Worm (Caenorhabditis elegans) whole organism, L2 larva: ENCODE data around the gene dnpp-1.

Source experiments
- C34F6.9 ChIP-seq: fragments of 150-350 bp; optimal IDR thresholded peaks from 2 replicates; lab custom pipeline; 2014; ENCODE audit warnings: missing biosample characterization, missing genetic modification characterization
- R02D3.7 ChIP-seq: fragments of 150-350 bp; optimal IDR thresholded peaks from 2 replicates; lab custom pipeline; 2014; ENCODE audit warnings: missing biosample characterization, missing genetic modification characterization
- Y55F3AM.14 ChIP-seq: fragments of 200-800 bp; sonication (Bioruptor generic); optimal IDR thresholded peaks from 2 replicates; lab custom pipeline; 2018; ENCODE audit warnings: mild to moderate bottlenecking, missing genetic modification characterization, missing compliant biosample characterization
- ZK546.5 ChIP-seq: sonication (generic microtip); optimal IDR thresholded peaks from 2 replicates; lab custom pipeline; 2017; ENCODE audit warnings: missing biosample characterization, missing genetic modification characterization
- aly-2 ChIP-seq: fragments of 150-350 bp; optimal IDR thresholded peaks from 2 replicates; lab custom pipeline; 2014; ENCODE audit warnings: missing biosample characterization, missing genetic modification characterization
- ama-1 ChIP-seq: fragments of 150-350 bp; optimal IDR thresholded peaks from 2 replicates; lab custom pipeline; 2018; ENCODE audit warnings: inconsistent platforms
- blmp-1 ChIP-seq: sonication (generic microtip); optimal IDR thresholded peaks from 2 replicates; lab custom pipeline; 2017; ENCODE audit warnings: missing genetic modification characterization, mild to moderate bottlenecking, missing compliant biosample characterization, antibody characterized with exemption, moderate library complexity; ENCODE audit not compliant: insufficient read depth
- ceh-82 ChIP-seq: fragments of 150-350 bp; optimal IDR thresholded peaks from 2 replicates; lab custom pipeline; 2014; ENCODE audit warnings: missing biosample characterization, missing genetic modification characterization
- crh-2 ChIP-seq: sonication (generic microtip); optimal IDR thresholded peaks from 2 replicates; lab custom pipeline; 2017; ENCODE audit warnings: missing biosample characterization, missing genetic modification characterization
- dmd-4 ChIP-seq: sonication (generic microtip); optimal IDR thresholded peaks from 2 replicates; lab custom pipeline; 2017; ENCODE audit warnings: missing biosample characterization, missing genetic modification characterization
- egl-27 ChIP-seq: sonication (generic microtip); optimal IDR thresholded peaks from 3 replicates; lab custom pipeline; 2017; ENCODE audit warnings: missing biosample characterization, missing genetic modification reagents, missing genetic modification characterization
- elt-1 ChIP-seq: fragments of 150-350 bp; optimal IDR thresholded peaks from 2 replicates; lab custom pipeline; 2014; ENCODE audit warnings: missing biosample characterization, missing genetic modification characterization
- elt-3 ChIP-seq: sonication (generic microtip); optimal IDR thresholded peaks from 2 replicates; lab custom pipeline; 2017; ENCODE audit warnings: missing biosample characterization, missing genetic modification characterization
- fos-1 ChIP-seq: fragments of 150-350 bp; optimal IDR thresholded peaks from 2 replicates; lab custom pipeline; 2014; ENCODE audit warnings: missing biosample characterization, missing genetic modification characterization
- gmeb-1 ChIP-seq: fragments of 150-350 bp; optimal IDR thresholded peaks from 2 replicates; lab custom pipeline; 2014; ENCODE audit warnings: missing biosample characterization, missing genetic modification characterization
- lin-11 ChIP-seq: fragments of 150-350 bp; sonication (generic microtip); optimal IDR thresholded peaks from 2 replicates; lab custom pipeline; 2014; ENCODE audit warnings: missing biosample characterization, missing genetic modification characterization, inconsistent platforms, mixed read lengths
- lin-13 ChIP-seq: fragments of 150-350 bp; optimal IDR thresholded peaks from 2 replicates; lab custom pipeline; 2014; ENCODE audit warnings: missing biosample characterization, missing genetic modification reagents, missing genetic modification characterization
- lsy-2 ChIP-seq, 2 experiments: fragments of 150-350 bp in 1 of 2; sonication (generic microtip) in 1 of 2; optimal IDR thresholded peaks; 2 replicates each; lab custom pipeline; 2014 to 2017; ENCODE audit warnings: missing biosample characterization in 2 of 2, missing genetic modification characterization in 2 of 2
- mbf-1 ChIP-seq: sonication (generic microtip); optimal IDR thresholded peaks from 2 replicates; lab custom pipeline; 2017; ENCODE audit warnings: missing biosample characterization, missing genetic modification characterization
- nhr-10 ChIP-seq: sonication (generic microtip); optimal IDR thresholded peaks from 2 replicates; lab custom pipeline; 2017; ENCODE audit warnings: missing biosample characterization, missing genetic modification characterization
- nhr-11 ChIP-seq: fragments of 150-350 bp; optimal IDR thresholded peaks from 2 replicates; lab custom pipeline; 2014; ENCODE audit warnings: missing biosample characterization, missing genetic modification characterization
- nhr-129 ChIP-seq: fragments of 150-350 bp; optimal IDR thresholded peaks from 2 replicates; lab custom pipeline; 2014; ENCODE audit warnings: missing biosample characterization, missing genetic modification characterization
- nhr-21 ChIP-seq: fragments of 150-350 bp; optimal IDR thresholded peaks from 2 replicates; lab custom pipeline; 2014; ENCODE audit warnings: missing biosample characterization, missing genetic modification characterization
- nhr-23 ChIP-seq: fragments of 150-350 bp; optimal IDR thresholded peaks from 2 replicates; lab custom pipeline; 2014; ENCODE audit warnings: missing biosample characterization, missing genetic modification reagents, missing genetic modification characterization
- nhr-237 ChIP-seq: fragments of 150-350 bp; optimal IDR thresholded peaks from 2 replicates; lab custom pipeline; 2014; ENCODE audit warnings: missing biosample characterization, missing genetic modification characterization
- nhr-25 ChIP-seq: fragments of 150-350 bp; sonication (generic microtip); optimal IDR thresholded peaks from 3 replicates; lab custom pipeline; 2014; ENCODE audit warnings: missing biosample characterization, missing genetic modification characterization
- nhr-6 ChIP-seq: fragments of 150-350 bp; optimal IDR thresholded peaks from 2 replicates; lab custom pipeline; 2014; ENCODE audit warnings: missing biosample characterization, missing genetic modification characterization
- nhr-77 ChIP-seq: fragments of 150-350 bp; optimal IDR thresholded peaks from 2 replicates; lab custom pipeline; 2014; ENCODE audit warnings: missing biosample characterization, missing genetic modification characterization
- sem-4 ChIP-seq: fragments of 150-350 bp; optimal IDR thresholded peaks from 2 replicates; lab custom pipeline; 2014; ENCODE audit warnings: missing biosample characterization, missing genetic modification reagents, missing genetic modification characterization
- skn-1 ChIP-seq: sonication (generic microtip); optimal IDR thresholded peaks from 2 replicates; lab custom pipeline; 2017; ENCODE audit warnings: missing biosample characterization, missing genetic modification characterization
- sma-3 ChIP-seq: sonication (generic microtip); optimal IDR thresholded peaks from 2 replicates; lab custom pipeline; 2016; ENCODE audit warnings: missing genetic modification reagents, missing genetic modification characterization, missing compliant biosample characterization
- sma-9 ChIP-seq, 2 experiments: fragments of 150-350 bp in 1 of 2; sonication (generic microtip) in 1 of 2; optimal IDR thresholded peaks; 2 replicates each; lab custom pipeline; 2014 to 2016; ENCODE audit warnings: missing genetic modification characterization in 2 of 2, mild to moderate bottlenecking in 1 of 2, missing biosample characterization in 1 of 2, missing compliant biosample characterization in 1 of 2, missing genetic modification reagents in 1 of 2, moderate library complexity in 1 of 2
- snpc-4 ChIP-seq: fragments of 150-350 bp; optimal IDR thresholded peaks from 2 replicates; lab custom pipeline; 2014; ENCODE audit warnings: missing biosample characterization, missing genetic modification characterization
- unc-39 ChIP-seq: fragments of 150-350 bp; optimal IDR thresholded peaks from 2 replicates; lab custom pipeline; 2014; ENCODE audit warnings: missing biosample characterization, missing genetic modification characterization
- unc-55 ChIP-seq: fragments of 150-350 bp; sonication (generic microtip); optimal IDR thresholded peaks from 3 replicates; lab custom pipeline; 2014; ENCODE audit warnings: missing biosample characterization, missing genetic modification reagents, missing genetic modification characterization
- unc-62 ChIP-seq: fragments of 150-350 bp; optimal IDR thresholded peaks from 2 replicates; lab custom pipeline; 2014; ENCODE audit warnings: missing biosample characterization, missing genetic modification reagents, missing genetic modification characterization
- zag-1 ChIP-seq: fragments of 150-350 bp; optimal IDR thresholded peaks from 2 replicates; lab custom pipeline; 2014; ENCODE audit warnings: missing biosample characterization, missing genetic modification characterization
- ztf-1 ChIP-seq: fragments of 200-800 bp; sonication (Bioruptor generic); conservative IDR thresholded peaks from 2 replicates; pipeline ENCODE4 v1.3.6; 2022; ENCODE audit warnings: missing genetic modification characterization, missing compliant biosample characterization
- ztf-11 ChIP-seq: sonication (generic microtip); optimal IDR thresholded peaks from 2 replicates; lab custom pipeline; 2017; ENCODE audit warnings: missing biosample characterization, missing genetic modification characterization
- ztf-4 ChIP-seq: fragments of 150-350 bp; optimal IDR thresholded peaks from 2 replicates; lab custom pipeline; 2014; ENCODE audit warnings: missing biosample characterization, missing genetic modification characterization

Gene dnpp-1

DNA sequence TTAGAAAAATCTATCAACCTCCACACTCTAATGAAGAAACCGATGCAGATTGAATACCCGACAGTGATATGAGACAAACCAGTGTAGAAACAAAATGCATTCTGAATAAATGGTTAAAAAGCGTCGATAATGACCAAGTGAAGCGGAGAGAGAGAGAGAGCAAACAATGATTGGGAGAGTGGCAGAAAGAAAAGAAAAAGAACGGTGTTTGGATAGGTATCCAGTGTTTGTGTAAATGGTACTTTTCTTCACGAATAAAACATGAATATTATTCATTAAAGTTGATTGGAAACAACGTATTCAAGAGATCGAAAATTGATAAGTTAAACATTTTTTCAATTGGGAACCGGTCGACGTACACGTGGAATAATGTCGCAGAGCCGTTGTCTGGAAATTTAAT is 5.8 kb upstream of the dnpp-1 start, which contains the start of gene F01F1.15:
TSS of gene F01F1.15 (minus strand) at position 101 of the 400 bp plus-strand sequence.
- TF ChIP-seq nhr-237 (no peak), nhr-23 (tag; lab: Kevin White, UChicago) (no peak), nhr-10 (tag; lab: Kevin White, UChicago) (no peak), aly-2 (no peak)

DNA sequence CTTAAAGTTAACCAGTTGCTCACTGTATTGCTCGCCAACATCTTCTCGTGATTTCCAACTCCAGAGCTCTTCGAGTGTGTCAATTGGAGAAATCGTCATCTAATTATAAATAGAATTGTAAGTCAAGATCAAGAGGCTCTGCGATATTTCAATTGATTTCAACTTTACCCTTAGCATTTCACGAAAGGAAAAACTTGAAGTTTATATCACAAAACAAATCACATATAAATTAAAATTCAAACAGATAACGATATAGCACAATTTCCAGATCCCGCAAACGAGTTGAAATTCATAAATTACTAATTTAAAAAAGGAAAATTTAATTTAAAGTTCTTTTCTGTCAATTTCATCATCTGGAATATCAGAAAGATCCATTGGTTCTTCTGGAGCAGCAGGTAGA is 4.8 kb upstream of the dnpp-1 start, which contains the start of gene eng-1:
TSS of gene eng-1 (minus strand) at position 101 of the 400 bp plus-strand sequence.
- TF ChIP-seq nhr-77 (no peak), aly-2 (no peak), sem-4 (no peak), elt-1 (tag; lab: Kevin White, UChicago) (no peak), crh-2 (tag; lab: Kevin White, UChicago) (no peak), Y55F3AM.14 (GFP tag; lab: Kevin White, UChicago) (no peak), sma-3 (GFP tag; lab: Kevin White, UChicago) (no peak), elt-3 (tag; lab: Kevin White, UChicago) (no peak)

DNA sequence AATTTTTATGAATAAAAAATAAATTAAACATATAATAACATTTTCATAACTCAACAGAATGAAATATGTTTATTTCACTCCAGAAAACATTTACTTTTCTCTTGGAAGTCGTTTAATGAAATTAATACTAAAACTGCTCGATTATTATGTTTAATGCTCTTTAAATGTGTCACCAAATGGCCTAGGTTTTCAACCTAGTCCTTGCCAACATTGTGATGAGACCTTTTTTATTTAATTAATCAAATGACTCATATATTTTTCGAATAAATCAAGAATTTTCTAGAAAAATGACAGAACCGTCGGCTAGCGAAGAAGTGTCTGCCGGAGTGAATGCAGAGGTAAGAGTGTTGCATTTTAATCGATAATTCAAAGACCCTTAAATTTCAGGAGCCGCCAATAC is 667 bp upstream of the dnpp-1 start, which contains the start of gene rabn-5:
TSS of gene rabn-5 (plus strand) at position 284 of the 400 bp plus-strand sequence.
- TF ChIP-seq fos-1 (peak; percentile 57), Y55F3AM.14 (GFP tag; lab: Kevin White, UChicago) (no peak), C34F6.9 (tag; lab: Kevin White, UChicago) (peak; percentile 53)

- TF ChIP-seq lsy-2 (tag; optimal IDR thresholded peaks at IDR 0.05; lab: Kevin White, UChicago) (no peak), ztf-11 (no peak), egl-27 (no peak), skn-1 (tag; lab: Kevin White, UChicago) (no peak), snpc-4 (tag; lab: Kevin White, UChicago) (no peak), ama-1 (lab: Kevin White, UChicago) (no peak), aly-2 (no peak), C34F6.9 (tag; lab: Kevin White, UChicago) (no peak), nhr-6 (tag; lab: Kevin White, UChicago) (no peak), lin-11 (tag; lab: Kevin White, UChicago) (no peak), ztf-4 (tag; lab: Kevin White, UChicago) (no peak), ceh-82 (tag; lab: Kevin White, UChicago) (no peak), ztf-1 (no peak), Y55F3AM.14 (GFP tag; lab: Kevin White, UChicago) (no peak), elt-1 (tag; lab: Kevin White, UChicago) (no peak), gmeb-1 (tag; lab: Kevin White, UChicago) (no peak), crh-2 (tag; lab: Kevin White, UChicago) (no peak), nhr-10 (tag; lab: Kevin White, UChicago) (no peak), nhr-11 (tag; lab: Kevin White, UChicago) (no peak), ZK546.5 (tag; lab: Kevin White, UChicago) (no peak)
Observed at ce11 chrIII:5859008-5859407, 4.6 kb downstream of the dnpp-1 start, which contains the start of gene dpf-4. TSS of gene dpf-4 (plus strand) at chrIII:5859308.

DNA sequence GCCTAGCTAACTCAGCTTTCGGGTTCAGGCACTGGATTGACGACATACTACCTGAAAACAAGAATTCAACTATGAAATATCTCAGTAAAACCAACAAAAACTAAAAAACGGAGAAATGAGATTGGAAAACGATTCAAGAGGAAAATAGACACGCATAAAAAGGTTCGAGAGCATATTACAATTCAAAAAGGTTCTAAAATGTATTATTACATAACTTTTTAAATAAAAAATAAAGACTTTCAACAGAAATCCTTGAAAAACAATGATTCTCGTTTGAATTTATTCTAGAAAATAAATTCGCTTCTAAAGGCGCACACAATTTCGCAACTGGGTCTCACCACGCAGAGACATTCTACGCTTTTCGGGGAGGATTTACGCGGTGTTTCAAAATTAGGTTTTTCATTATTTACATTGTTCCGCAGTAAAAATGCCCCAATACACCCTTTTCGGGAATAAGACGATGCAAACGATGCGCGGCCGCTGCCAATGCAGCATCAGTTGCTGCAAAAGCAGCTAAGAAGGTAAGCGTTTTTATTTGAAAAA is 7.9 kb downstream of the dnpp-1 start, which contains the start of the genes cct-6 and alh-9:
TSS of gene cct-6 (minus strand) at position 51 of the 543 bp plus-strand sequence.
TSS of gene alh-9 (plus strand) at position 382 of the 543 bp plus-strand sequence.
- TF ChIP-seq unc-55 (GFP tag; lab: Kevin White, UChicago) (peak; percentile 94), zag-1 (no peak), mbf-1 (tag; lab: Kevin White, UChicago) (no peak), sma-3 (GFP tag; lab: Kevin White, UChicago) (peak; percentile 80), ZK546.5 (tag; lab: Kevin White, UChicago) (peak; percentile 1), nhr-77 (no peak), blmp-1 (tag; lab: Kevin White, UChicago) (no peak), sma-9 (GFP tag; optimal IDR thresholded peaks at IDR 0.05; lab: Kevin White, UChicago) (peak; percentile 76), sma-9 (tag; optimal IDR thresholded peaks at IDR 0.05; lab: Kevin White, UChicago) (no peak), elt-1 (tag; lab: Kevin White, UChicago) (no peak), nhr-237 (no peak), fos-1 (peak; percentile 56), lin-13 (GFP tag; lab: Kevin White, UChicago) (peak; percentile 88), dmd-4 (tag; lab: Kevin White, UChicago) (no peak), lsy-2 (tag; optimal IDR thresholded peaks at IDR 0.05; lab: Kevin White, UChicago) (peak; percentile 61 to 92), aly-2 (no peak), unc-39 (tag; lab: Kevin White, UChicago) (no peak), C34F6.9 (tag; lab: Kevin White, UChicago) (peak; percentile 92), nhr-129 (peak; percentile 88), ztf-4 (tag; lab: Kevin White, UChicago) (peak; percentile 19), Y55F3AM.14 (GFP tag; lab: Kevin White, UChicago) (no peak), snpc-4 (tag; lab: Kevin White, UChicago) (peak; percentile 37), elt-3 (tag; lab: Kevin White, UChicago) (no peak), nhr-25 (peak; percentile 84), nhr-11 (tag; lab: Kevin White, UChicago) (no peak), nhr-21 (tag; lab: Kevin White, UChicago) (peak; percentile 54), crh-2 (tag; lab: Kevin White, UChicago) (peak; percentile 89), nhr-23 (tag; lab: Kevin White, UChicago) (no peak), sem-4 (peak; percentile 2), R02D3.7 (tag; lab: Kevin White, UChicago) (peak; percentile 70), egl-27 (peak; percentile 39), nhr-6 (tag; lab: Kevin White, UChicago) (peak; percentile 5), gmeb-1 (tag; lab: Kevin White, UChicago) (peak; percentile 93), ztf-1 (no peak), unc-62 (GFP tag; lab: Kevin White, UChicago) (no peak)
